Worm (Caenorhabditis elegans) whole organism, mixed stage, embryonic: ENCODE measurements around the gene cnk-1.
A peak's percentile ranks its signal among the peaks of the same experiment; 100 is the strongest.

Source experiments
- M03D4.4 ChIP-seq: sonication (generic microtip); optimal IDR thresholded peaks from 2 replicates; lab custom pipeline; 2017; ENCODE audit warnings: mild to moderate bottlenecking, missing genetic modification characterization, missing compliant biosample characterization
- bed-3 ChIP-seq: fragments of 200-800 bp; sonication (Bioruptor generic); optimal IDR thresholded peaks from 3 replicates; lab custom pipeline; 2018; ENCODE audit warnings: mild to moderate bottlenecking, missing genetic modification characterization, moderate library complexity, missing compliant biosample characterization
- blmp-1 ChIP-seq: fragments of 150-350 bp; optimal IDR thresholded peaks from 2 replicates; lab custom pipeline; 2014; ENCODE audit warnings: missing biosample characterization, missing genetic modification characterization
- ceh-39 ChIP-seq: fragments of 150-350 bp; optimal IDR thresholded peaks from 2 replicates; lab custom pipeline; 2014; ENCODE audit warnings: missing biosample characterization, missing genetic modification characterization
- ceh-43 ChIP-seq: fragments of 200-800 bp; sonication (Bioruptor generic); optimal IDR thresholded peaks from 2 replicates; lab custom pipeline; 2018; ENCODE audit warnings: mild to moderate bottlenecking, missing genetic modification characterization, moderate library complexity, missing compliant biosample characterization
- ceh-83 ChIP-seq: fragments of 200-800 bp; sonication (Bioruptor generic); optimal IDR thresholded peaks from 2 replicates; lab custom pipeline; 2018; ENCODE audit warnings: mild to moderate bottlenecking, missing genetic modification characterization, missing compliant biosample characterization
- ces-1 ChIP-seq: fragments of 150-350 bp; optimal IDR thresholded peaks from 2 replicates; lab custom pipeline; 2014; ENCODE audit warnings: missing biosample characterization, missing genetic modification reagents, missing genetic modification characterization
- cnd-1 ChIP-seq: fragments of 200-800 bp; sonication (Bioruptor generic); optimal IDR thresholded peaks from 2 replicates; lab custom pipeline; 2018; ENCODE audit warnings: mild to moderate bottlenecking, missing genetic modification characterization, missing compliant biosample characterization
- drap-1 ChIP-seq: fragments of 200-800 bp; sonication (Bioruptor generic); optimal IDR thresholded peaks from 3 replicates; lab custom pipeline; 2018; ENCODE audit warnings: mild to moderate bottlenecking, missing genetic modification characterization, missing compliant biosample characterization
- elt-1 ChIP-seq: sonication (generic microtip); optimal IDR thresholded peaks from 2 replicates; lab custom pipeline; 2017; ENCODE audit warnings: missing genetic modification characterization, mild to moderate bottlenecking, missing compliant biosample characterization, antibody characterized with exemption, moderate library complexity, borderline replicate concordance; ENCODE audit not compliant: insufficient read depth
- elt-3 ChIP-seq: fragments of 150-350 bp; optimal IDR thresholded peaks from 2 replicates; lab custom pipeline; 2014; ENCODE audit warnings: missing biosample characterization, missing genetic modification characterization
- flh-1 ChIP-seq: fragments of 200-800 bp; sonication (Bioruptor generic); optimal IDR thresholded peaks from 2 replicates; lab custom pipeline; 2018; ENCODE audit warnings: mild to moderate bottlenecking, missing genetic modification characterization, moderate library complexity, missing compliant biosample characterization
- ham-2 ChIP-seq: fragments of 200-800 bp; sonication (Bioruptor generic); optimal IDR thresholded peaks from 2 replicates; lab custom pipeline; 2018; ENCODE audit warnings: mild to moderate bottlenecking, missing genetic modification characterization, missing compliant biosample characterization
- hlh-1 ChIP-seq: fragments of 150-350 bp; optimal IDR thresholded peaks from 2 replicates; lab custom pipeline; 2014; ENCODE audit warnings: missing biosample characterization, missing genetic modification reagents, missing genetic modification characterization
- lin-13 ChIP-seq: fragments of 150-350 bp; optimal IDR thresholded peaks from 2 replicates; lab custom pipeline; 2014; ENCODE audit warnings: missing biosample characterization, missing genetic modification characterization
- lin-32 ChIP-seq: fragments of 200-800 bp; sonication (Bioruptor generic); optimal IDR thresholded peaks from 2 replicates; lab custom pipeline; 2018; ENCODE audit warnings: mild to moderate bottlenecking, missing genetic modification characterization, missing compliant biosample characterization
- lsy-2 ChIP-seq: fragments of 150-350 bp; optimal IDR thresholded peaks from 2 replicates; lab custom pipeline; 2014; ENCODE audit warnings: missing biosample characterization, missing genetic modification characterization
- mab-5 ChIP-seq: fragments of 150-350 bp; optimal IDR thresholded peaks from 2 replicates; lab custom pipeline; 2014; ENCODE audit warnings: missing biosample characterization, missing genetic modification characterization
- mep-1 ChIP-seq: fragments of 150-350 bp; optimal IDR thresholded peaks from 2 replicates; lab custom pipeline; 2017; ENCODE audit warnings: missing biosample characterization, missing genetic modification reagents, missing genetic modification characterization, inconsistent platforms
- mls-2 ChIP-seq: sonication (generic microtip); optimal IDR thresholded peaks from 2 replicates; lab custom pipeline; 2016; ENCODE audit warnings: mild to moderate bottlenecking, missing genetic modification characterization, moderate library complexity, missing compliant biosample characterization
- nhr-12 ChIP-seq: fragments of 150-350 bp; optimal IDR thresholded peaks from 2 replicates; lab custom pipeline; 2014; ENCODE audit warnings: missing biosample characterization, missing genetic modification characterization
- nhr-2 ChIP-seq: fragments of 150-350 bp; optimal IDR thresholded peaks from 2 replicates; lab custom pipeline; 2014; ENCODE audit warnings: missing biosample characterization, missing genetic modification characterization
- nhr-237 ChIP-seq: fragments of 150-350 bp; optimal IDR thresholded peaks from 2 replicates; lab custom pipeline; 2014; ENCODE audit warnings: missing biosample characterization, missing genetic modification characterization
- nhr-28 ChIP-seq: fragments of 150-350 bp; optimal IDR thresholded peaks from 2 replicates; lab custom pipeline; 2014; ENCODE audit warnings: missing biosample characterization, missing genetic modification characterization
- nhr-76 ChIP-seq: sonication (generic microtip); optimal IDR thresholded peaks from 2 replicates; lab custom pipeline; 2017; ENCODE audit warnings: missing biosample characterization, missing genetic modification characterization
- pha-4 ChIP-seq: fragments of 150-350 bp; optimal IDR thresholded peaks from 2 replicates; lab custom pipeline; 2018; ENCODE audit warnings: missing biosample characterization, missing genetic modification reagents, missing genetic modification characterization
- sem-2 ChIP-seq: fragments of 200-800 bp; sonication (Bioruptor generic); optimal IDR thresholded peaks from 2 replicates; lab custom pipeline; 2018; ENCODE audit warnings: mild to moderate bottlenecking, missing genetic modification characterization, missing compliant biosample characterization
- snpc-4 ChIP-seq: fragments of 150-350 bp; optimal IDR thresholded peaks from 2 replicates; lab custom pipeline; 2014; ENCODE audit warnings: missing biosample characterization, missing genetic modification characterization
- sptf-1 ChIP-seq: sonication (generic microtip); optimal IDR thresholded peaks from 2 replicates; lab custom pipeline; 2017; ENCODE audit warnings: mild to moderate bottlenecking, missing genetic modification characterization, moderate library complexity, missing compliant biosample characterization
- tbx-8 ChIP-seq: fragments of 200-800 bp; sonication (Bioruptor generic); optimal IDR thresholded peaks from 2 replicates; lab custom pipeline; 2018; ENCODE audit warnings: mild to moderate bottlenecking, missing genetic modification characterization, moderate library complexity, missing compliant biosample characterization
- unc-120 ChIP-seq: sonication (generic microtip); optimal IDR thresholded peaks from 2 replicates; lab custom pipeline; 2017; ENCODE audit warnings: missing genetic modification characterization, missing compliant biosample characterization; ENCODE audit not compliant: poor library complexity, severe bottlenecking
- unc-39 ChIP-seq: fragments of 150-350 bp; optimal IDR thresholded peaks from 2 replicates; lab custom pipeline; 2014; ENCODE audit warnings: missing biosample characterization, missing genetic modification characterization
- unc-62 ChIP-seq: fragments of 150-350 bp; optimal IDR thresholded peaks from 2 replicates; lab custom pipeline; 2014; ENCODE audit warnings: missing biosample characterization, missing genetic modification reagents, missing genetic modification characterization
- zip-8 ChIP-seq: fragments of 150-350 bp; optimal IDR thresholded peaks from 2 replicates; lab custom pipeline; 2014; ENCODE audit warnings: missing biosample characterization, missing genetic modification characterization
- ztf-11 ChIP-seq: fragments of 150-350 bp; optimal IDR thresholded peaks from 2 replicates; lab custom pipeline; 2014; ENCODE audit warnings: missing biosample characterization, missing genetic modification characterization

The cnk-1 gene

ce11 chrIII:10311016-10311415 lies 40.0 kb downstream of the cnk-1 start, which contains the start of gene T07A5.7:
TSS of gene T07A5.7 (minus strand) at chrIII:10311116.
- TF ChIP-seq tbx-8 (GFP tag; lab: Kevin White, UChicago) = no peak
- TF ChIP-seq lin-13 = no peak

ce11 chrIII:10314234-10314633 lies 43.2 kb downstream of the cnk-1 start:
- no peak for TF ChIP-seq ceh-43 (GFP tag; lab: Kevin White, UChicago)
- no peak for TF ChIP-seq lin-13
- no peak for TF ChIP-seq snpc-4 (tag; lab: Kevin White, UChicago)
- TF ChIP-seq lsy-2 = no peak
- no peak for TF ChIP-seq ztf-11 (tag; lab: Kevin White, UChicago)
- no peak for TF ChIP-seq hlh-1 (tag; lab: Kevin White, UChicago)
- TF ChIP-seq tbx-8 (GFP tag; lab: Kevin White, UChicago) = no peak
- TF ChIP-seq unc-39 (tag; lab: Kevin White, UChicago) = no peak
- no peak for TF ChIP-seq mep-1 (tag; lab: Kevin White, UChicago)
- TF ChIP-seq M03D4.4 (tag; lab: Kevin White, UChicago) = no peak
- TF ChIP-seq nhr-237 = no peak
- no peak for TF ChIP-seq elt-1 (tag; lab: Kevin White, UChicago)
- no peak for TF ChIP-seq sptf-1 (tag; lab: Kevin White, UChicago)
- TF ChIP-seq nhr-76 = no peak
- TF ChIP-seq unc-62 (GFP tag; lab: Kevin White, UChicago) = no peak
- TF ChIP-seq, all 35 proteins: peak for 0

ce11 chrIII:10318062-10318609 lies 47.1 kb downstream of the cnk-1 start, which contains the start of the genes unc-50 and ostf-4:
TSS of gene unc-50 (minus strand) at chrIII:10318162.
TSS of gene ostf-4 (minus strand) at chrIII:10318559.
- TF ChIP-seq mls-2 (tag; lab: Kevin White, UChicago) = no peak
- TF ChIP-seq ztf-11 (tag; lab: Kevin White, UChicago) = no peak
- TF ChIP-seq mab-5 (tag; lab: Kevin White, UChicago) = no peak
- TF ChIP-seq unc-120 = no peak
- no peak for TF ChIP-seq ceh-39 (tag; lab: Kevin White, UChicago)
- TF ChIP-seq flh-1 = no peak

ce11 chrIII:10318755-10319154 lies 47.7 kb downstream of the cnk-1 start, which contains the start of gene unc-69:
TSS of gene unc-69 (plus strand) at chrIII:10318939.
- TF ChIP-seq ceh-83 (GFP tag; lab: Kevin White, UChicago) (no peak), lin-13 (peak; percentile 21), blmp-1 (tag; lab: Kevin White, UChicago) (no peak), nhr-12 (tag; lab: Kevin White, UChicago) (no peak), mep-1 (tag; lab: Kevin White, UChicago) (peak; percentile 30), pha-4 (tag; lab: Kevin White, UChicago) (peak; percentile 69), drap-1 (GFP tag; lab: Kevin White, UChicago) (no peak), unc-62 (GFP tag; lab: Kevin White, UChicago) (no peak), mls-2 (tag; lab: Kevin White, UChicago) (no peak), unc-39 (tag; lab: Kevin White, UChicago) (no peak), elt-1 (tag; lab: Kevin White, UChicago) (no peak), nhr-2 (tag; lab: Kevin White, UChicago) (no peak), bed-3 (GFP tag; lab: Kevin White, UChicago) (no peak), mab-5 (tag; lab: Kevin White, UChicago) (no peak), tbx-8 (GFP tag; lab: Kevin White, UChicago) (no peak), ham-2 (GFP tag; lab: Kevin White, UChicago) (no peak), ceh-43 (GFP tag; lab: Kevin White, UChicago) (no peak), ceh-39 (tag; lab: Kevin White, UChicago) (no peak), ztf-11 (tag; lab: Kevin White, UChicago) (no peak), nhr-76 (no peak), lsy-2 (peak; percentile 46), ces-1 (peak; percentile 60), sptf-1 (tag; lab: Kevin White, UChicago) (no peak), snpc-4 (tag; lab: Kevin White, UChicago) (no peak), cnd-1 (tag; lab: Kevin White, UChicago) (no peak), nhr-28 (no peak), unc-120 (peak; percentile 21), flh-1 (no peak), lin-32 (no peak), elt-3 (no peak), M03D4.4 (tag; lab: Kevin White, UChicago) (no peak), nhr-237 (no peak), sem-2 (no peak), hlh-1 (tag; lab: Kevin White, UChicago) (peak; percentile 44), zip-8 (tag; lab: Kevin White, UChicago) (no peak)
